Worm (Caenorhabditis elegans): Measurements from ENCODE around the gene msp-51.

DNA sequence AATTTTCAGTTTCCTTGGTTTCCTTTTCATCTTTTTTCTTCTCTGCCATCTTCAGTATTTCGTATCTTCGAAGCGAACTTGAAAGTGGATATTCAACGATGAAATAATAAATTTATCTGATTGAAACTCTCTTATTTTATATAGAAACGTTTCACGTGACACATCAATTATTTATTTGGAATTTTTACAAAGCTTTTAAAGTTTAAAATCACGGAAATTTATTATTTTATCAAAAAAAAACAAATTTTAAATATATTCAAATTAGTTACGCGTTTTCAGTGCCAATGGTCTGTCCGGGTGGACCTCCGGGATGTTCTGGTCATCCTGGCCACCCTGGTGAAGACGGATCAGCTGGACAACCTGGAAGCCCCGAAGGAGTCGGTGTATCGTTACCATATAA lies 7.9 kb upstream of the msp-51 start, which contains the start of gene ZK354.7:
- TF ChIP-seq med-1 (GFP tag; optimal IDR thresholded peaks at IDR 0.05; ENCODE audit: insufficient read depth) (no peak), cog-1 (tag; optimal IDR thresholded peaks at IDR 0.05) (no peak), tab-1 (GFP tag; IDR thresholded peaks at IDR 0.05) (no peak), T22C8.4 (GFP tag; IDR thresholded peaks at IDR 0.05) (no peak), klf-2 (GFP tag; conservative IDR thresholded peaks at IDR 0.05) (no peak), flt-1 (GFP tag; IDR thresholded peaks at IDR 0.05) (no peak), ref-1 (GFP tag; conservative IDR thresholded peaks at IDR 0.05) (no peak), ztf-29 (GFP tag; IDR thresholded peaks at IDR 0.05) (no peak)

Data from whole organism, midembryonic.